Worm (Caenorhabditis elegans) whole organism, L4 larva: ENCODE data around the gene R03G8.3.
A peak's percentile ranks its signal among the peaks of the same experiment; 100 is the strongest.

Experiments used
- F37D6.2 ChIP-seq: sonication (generic microtip); optimal IDR thresholded peaks from 2 replicates; lab custom pipeline; 2016; ENCODE audit warnings: mild to moderate bottlenecking, missing genetic modification characterization, missing compliant biosample characterization
- F49E8.2 ChIP-seq: sonication (generic microtip); optimal IDR thresholded peaks from 2 replicates; lab custom pipeline; 2016; ENCODE audit warnings: missing compliant biosample characterization, mild to moderate bottlenecking, missing genetic modification characterization, borderline replicate concordance
- T26A8.4 ChIP-seq: fragments of 200-800 bp; sonication (Bioruptor generic); IDR thresholded peaks from 2 replicates; pipeline ENCODE4 v1.3.6; 2022; ENCODE audit warnings: missing genetic modification characterization, missing compliant biosample characterization
- Y105C5A.15 ChIP-seq: fragments of 200-800 bp; sonication (Bioruptor generic); IDR thresholded peaks from 2 replicates; pipeline ENCODE4 v1.3.6; 2022; ENCODE audit warnings: missing genetic modification characterization, missing compliant biosample characterization
- Y48G9A.11 ChIP-seq: fragments of 200-800 bp; sonication (Bioruptor generic); IDR thresholded peaks from 2 replicates; pipeline ENCODE4 v1.3.6; 2022; ENCODE audit warnings: missing genetic modification reagents, missing genetic modification characterization, missing compliant biosample characterization
- Y75B8A.6 ChIP-seq: fragments of 200-800 bp; sonication (Bioruptor generic); IDR thresholded peaks from 2 replicates; pipeline ENCODE4 v1.3.6; 2022; ENCODE audit warnings: missing genetic modification reagents, missing genetic modification characterization, missing compliant biosample characterization
- ZK546.5 ChIP-seq, 2 experiments: sonication (generic microtip); optimal IDR thresholded peaks; 2 replicates each; lab custom pipeline; 2017; ENCODE audit warnings: missing biosample characterization in 2 of 2, missing genetic modification characterization in 2 of 2
- aha-1 ChIP-seq: fragments of 150-350 bp; peaks from one replicate; lab custom pipeline; 2014; ENCODE audit warnings: missing biosample characterization, missing genetic modification characterization
- aly-2 ChIP-seq: sonication (generic microtip); optimal IDR thresholded peaks from 2 replicates; lab custom pipeline; 2018; ENCODE audit warnings: missing biosample characterization, missing genetic modification characterization
- attf-4 ChIP-seq: sonication (generic microtip); optimal IDR thresholded peaks from 3 replicates; lab custom pipeline; 2017; ENCODE audit warnings: missing biosample characterization, missing genetic modification characterization
- ceh-32 ChIP-seq: sonication (generic microtip); optimal IDR thresholded peaks from 2 replicates; lab custom pipeline; 2016; ENCODE audit warnings: mild to moderate bottlenecking, missing genetic modification characterization, missing compliant biosample characterization; ENCODE audit not compliant: poor library complexity
- cey-2 ChIP-seq: sonication (generic microtip); optimal IDR thresholded peaks from 3 replicates; lab custom pipeline; 2017; ENCODE audit warnings: missing genetic modification characterization, mild to moderate bottlenecking, missing compliant biosample characterization, antibody characterized with exemption, borderline replicate concordance; ENCODE audit not compliant: insufficient read depth
- daf-12 ChIP-seq: fragments of 150-350 bp; optimal IDR thresholded peaks from 2 replicates; lab custom pipeline; 2014; ENCODE audit warnings: missing biosample characterization, missing genetic modification reagents, missing genetic modification characterization
- daf-19 ChIP-seq: fragments of 200-800 bp; sonication (Bioruptor generic); conservative IDR thresholded peaks from 2 replicates; pipeline ENCODE4 v1.3.6; 2022; ENCODE audit warnings: missing genetic modification characterization, missing compliant biosample characterization
- dmd-8 ChIP-seq: fragments of 200-800 bp; sonication (Bioruptor generic); IDR thresholded peaks from 2 replicates; pipeline ENCODE4 v1.3.6; 2022; ENCODE audit warnings: missing genetic modification characterization, missing compliant biosample characterization
- dmd-9 ChIP-seq: fragments of 200-800 bp; sonication (Bioruptor generic); IDR thresholded peaks from 2 replicates; pipeline ENCODE4 v1.3.6; 2022; ENCODE audit warnings: missing genetic modification reagents, missing genetic modification characterization, missing compliant biosample characterization
- duxl-1 ChIP-seq: sonication (generic microtip); optimal IDR thresholded peaks from 2 replicates; lab custom pipeline; 2016; ENCODE audit warnings: mild to moderate bottlenecking, missing genetic modification characterization, moderate library complexity, missing compliant biosample characterization; ENCODE audit not compliant: poor library complexity
- fkh-10 ChIP-seq: fragments of 150-350 bp; optimal IDR thresholded peaks from 2 replicates; lab custom pipeline; 2014; ENCODE audit warnings: missing biosample characterization, missing genetic modification reagents, missing genetic modification characterization
- fos-1 ChIP-seq: fragments of 150-350 bp; optimal IDR thresholded peaks from 2 replicates; lab custom pipeline; 2014; ENCODE audit warnings: missing biosample characterization, missing genetic modification characterization
- hlh-30 ChIP-seq: sonication (generic microtip); optimal IDR thresholded peaks from 2 replicates; lab custom pipeline; 2017; ENCODE audit warnings: antibody characterized with exemption, mild to moderate bottlenecking, missing genetic modification characterization, missing compliant biosample characterization; ENCODE audit not compliant: insufficient read depth
- hmg-1.1 ChIP-seq: fragments of 200-800 bp; sonication (Bioruptor generic); IDR thresholded peaks from 2 replicates; pipeline ENCODE4 v1.3.6; 2022; ENCODE audit warnings: missing genetic modification reagents, missing genetic modification characterization, missing compliant biosample characterization
- jun-1 ChIP-seq: fragments of 150-350 bp; optimal IDR thresholded peaks from 2 replicates; lab custom pipeline; 2014; ENCODE audit warnings: missing biosample characterization, missing genetic modification reagents, missing genetic modification characterization
- lim-7 ChIP-seq: fragments of 200-800 bp; sonication (Bioruptor generic); IDR thresholded peaks from 2 replicates; pipeline ENCODE4 v1.3.6; 2022; ENCODE audit warnings: missing genetic modification characterization, missing compliant biosample characterization
- lin-1 ChIP-seq: fragments of 200-800 bp; sonication (Bioruptor generic); IDR thresholded peaks from 2 replicates; pipeline ENCODE4 v1.3.6; 2022; ENCODE audit warnings: missing genetic modification reagents, missing genetic modification characterization, missing compliant biosample characterization
- lin-13 ChIP-seq: fragments of 150-350 bp; optimal IDR thresholded peaks from 2 replicates; lab custom pipeline; 2014; ENCODE audit warnings: missing biosample characterization, missing genetic modification reagents, missing genetic modification characterization
- lin-38 ChIP-seq: fragments of 200-800 bp; sonication (Bioruptor generic); IDR thresholded peaks from 2 replicates; pipeline ENCODE4 v1.3.6; 2022; ENCODE audit warnings: missing genetic modification reagents, missing genetic modification characterization, missing compliant biosample characterization
- lin-39 ChIP-seq: fragments of 150-350 bp; optimal IDR thresholded peaks from 2 replicates; lab custom pipeline; 2014; ENCODE audit warnings: missing biosample characterization, missing genetic modification reagents, missing genetic modification characterization
- mdt-29 ChIP-seq: fragments of 200-800 bp; sonication (Bioruptor generic); IDR thresholded peaks from 2 replicates; pipeline ENCODE4 v1.3.6; 2022; ENCODE audit warnings: missing genetic modification reagents, missing genetic modification characterization, missing compliant biosample characterization
- mep-1 ChIP-seq: fragments of 150-350 bp; sonication (generic microtip); optimal IDR thresholded peaks from 3 replicates; lab custom pipeline; 2014; ENCODE audit warnings: missing biosample characterization, missing genetic modification characterization
- mxl-3 ChIP-seq: fragments of 200-800 bp; sonication (Bioruptor generic); optimal IDR thresholded peaks from 2 replicates; lab custom pipeline; 2018; ENCODE audit warnings: mild to moderate bottlenecking, missing genetic modification characterization, missing compliant biosample characterization
- nhr-10 ChIP-seq: fragments of 150-350 bp; optimal IDR thresholded peaks from 2 replicates; lab custom pipeline; 2014; ENCODE audit warnings: missing biosample characterization, missing genetic modification characterization
- nhr-11 ChIP-seq: fragments of 150-350 bp; optimal IDR thresholded peaks from 2 replicates; lab custom pipeline; 2014; ENCODE audit warnings: missing biosample characterization, missing genetic modification characterization
- nhr-111 ChIP-seq: fragments of 200-800 bp; sonication (Bioruptor generic); optimal IDR thresholded peaks from 2 replicates; lab custom pipeline; 2018; ENCODE audit warnings: mild to moderate bottlenecking, missing genetic modification characterization, missing compliant biosample characterization
- nhr-25 ChIP-seq: sonication (generic microtip); optimal IDR thresholded peaks from 2 replicates; lab custom pipeline; 2017; ENCODE audit warnings: missing genetic modification characterization, mild to moderate bottlenecking, missing compliant biosample characterization, antibody characterized with exemption, moderate library complexity, borderline replicate concordance; ENCODE audit not compliant: insufficient read depth
- nhr-41 ChIP-seq: fragments of 200-800 bp; sonication (Bioruptor generic); IDR thresholded peaks from 2 replicates; pipeline ENCODE4 v1.3.6; 2022; ENCODE audit warnings: missing genetic modification reagents, missing genetic modification characterization, missing compliant biosample characterization
- nhr-42 ChIP-seq: fragments of 200-800 bp; sonication (Bioruptor generic); IDR thresholded peaks from 2 replicates; pipeline ENCODE4 v1.3.6; 2022; ENCODE audit warnings: missing genetic modification characterization, missing compliant biosample characterization
- nhr-48 ChIP-seq: sonication (generic microtip); optimal IDR thresholded peaks from 2 replicates; lab custom pipeline; 2016; ENCODE audit warnings: mild to moderate bottlenecking, missing genetic modification characterization, missing compliant biosample characterization
- nhr-6 ChIP-seq: fragments of 150-350 bp; optimal IDR thresholded peaks from 2 replicates; lab custom pipeline; 2014; ENCODE audit warnings: missing biosample characterization, missing genetic modification characterization
- nhr-77 ChIP-seq: fragments of 150-350 bp; optimal IDR thresholded peaks from 2 replicates; lab custom pipeline; 2014; ENCODE audit warnings: missing biosample characterization, missing genetic modification characterization
- pha-4 ChIP-seq, 2 experiments: fragments of 150-350 bp in 1 of 2; fragments of 200-800 bp in 1 of 2; sonication (Bioruptor generic) in 1 of 2; IDR thresholded peaks in 1 of 2; optimal IDR thresholded peaks in 1 of 2; 2 replicates each; pipeline versions ENCODE4 v1.3.6 to Lab custom; 2014 to 2022; ENCODE audit warnings: missing genetic modification characterization in 2 of 2, missing genetic modification reagents in 2 of 2, missing biosample characterization in 1 of 2, missing compliant biosample characterization in 1 of 2
- php-3 ChIP-seq: fragments of 200-800 bp; sonication (Bioruptor generic); IDR thresholded peaks from 2 replicates; pipeline ENCODE4 v1.3.6; 2022; ENCODE audit warnings: missing genetic modification reagents, missing genetic modification characterization, missing compliant biosample characterization
- rbr-2 ChIP-seq: sonication (generic microtip); optimal IDR thresholded peaks from 2 replicates; lab custom pipeline; 2016; ENCODE audit warnings: missing genotype, missing genetic modification characterization, missing compliant biosample characterization
- saeg-2 ChIP-seq: fragments of 200-800 bp; sonication (Bioruptor generic); IDR thresholded peaks from 2 replicates; pipeline ENCODE4 v1.3.6; 2022; ENCODE audit warnings: missing genetic modification reagents, missing genetic modification characterization, missing compliant biosample characterization
- set-16 ChIP-seq: fragments of 200-800 bp; sonication (Bioruptor generic); IDR thresholded peaks from 2 replicates; pipeline ENCODE4 v1.3.6; 2022; ENCODE audit warnings: missing genetic modification reagents, missing genetic modification characterization, missing compliant biosample characterization
- skn-1 ChIP-seq: fragments of 150-350 bp; optimal IDR thresholded peaks from 2 replicates; lab custom pipeline; 2014; ENCODE audit warnings: missing biosample characterization, missing genetic modification characterization
- spr-3 ChIP-seq: fragments of 200-800 bp; sonication (Bioruptor generic); optimal IDR thresholded peaks from 2 replicates; lab custom pipeline; 2018; ENCODE audit warnings: mild to moderate bottlenecking, missing genetic modification characterization, missing compliant biosample characterization
- tag-97 ChIP-seq: fragments of 200-800 bp; sonication (Bioruptor generic); IDR thresholded peaks from 2 replicates; pipeline ENCODE4 v1.3.6; 2022; ENCODE audit warnings: missing genetic modification characterization, missing compliant biosample characterization
- zag-1 ChIP-seq: fragments of 150-350 bp; optimal IDR thresholded peaks from 2 replicates; lab custom pipeline; 2014; ENCODE audit warnings: missing biosample characterization, missing genetic modification characterization
- zfp-3 ChIP-seq: fragments of 200-800 bp; sonication (Bioruptor generic); conservative IDR thresholded peaks from 2 replicates; pipeline ENCODE4 v1.3.6; 2022; ENCODE audit warnings: missing genetic modification reagents, missing genetic modification characterization, missing compliant biosample characterization
- zip-11 ChIP-seq: fragments of 200-800 bp; sonication (Bioruptor generic); IDR thresholded peaks from 2 replicates; pipeline ENCODE4 v1.3.6; 2022; ENCODE audit warnings: missing genetic modification characterization, missing compliant biosample characterization
- ztf-7 ChIP-seq: fragments of 150-350 bp; optimal IDR thresholded peaks from 2 replicates; lab custom pipeline; 2014; ENCODE audit warnings: missing biosample characterization, missing genetic modification characterization

The R03G8.3 gene

ce11 chrX:13106177-13106761, 15.5 kb downstream of the R03G8.3 start (continued):
- TF ChIP-seq nhr-77 (tag; lab: Kevin White, UChicago) (no peak), F49E8.2 (no peak), attf-4 (tag; lab: Kevin White, UChicago) (no peak), Y75B8A.6 (GFP tag; lab: Robert Waterston, UW) (no peak), duxl-1 (no peak), lin-38 (GFP tag; lab: Robert Waterston, UW) (no peak), lin-39 (tag; lab: Kevin White, UChicago) (no peak), zip-11 (GFP tag; lab: Robert Waterston, UW) (no peak), zag-1 (no peak), daf-19 (GFP tag; lab: Robert Waterston, UW) (no peak), skn-1 (tag; lab: Kevin White, UChicago) (no peak), F37D6.2 (tag; lab: Kevin White, UChicago) (no peak), nhr-111 (GFP tag; lab: Kevin White, UChicago) (no peak), nhr-42 (GFP tag; lab: Robert Waterston, UW) (no peak), pha-4 (GFP tag; IDR thresholded peaks at IDR 0.05; lab: Robert Waterston, UW) (no peak), pha-4 (tag; optimal IDR thresholded peaks at IDR 0.05; lab: Kevin White, UChicago) (no peak), Y48G9A.11 (GFP tag; lab: Robert Waterston, UW) (no peak), hmg-1.1 (GFP tag; lab: Robert Waterston, UW) (no peak), fkh-10 (GFP tag; lab: Kevin White, UChicago) (no peak), jun-1 (tag; lab: Kevin White, UChicago) (no peak), nhr-41 (GFP tag; lab: Robert Waterston, UW) (no peak), mxl-3 (no peak), lin-13 (GFP tag; lab: Kevin White, UChicago) (no peak), mep-1 (no peak), ZK546.5 (tag; optimal IDR thresholded peaks at IDR 0.05; lab: Kevin White, UChicago) (no peak), nhr-10 (peak; percentile 43), nhr-11 (tag; lab: Kevin White, UChicago) (peak; percentile 49), ceh-32 (tag; lab: Kevin White, UChicago) (no peak), dmd-9 (GFP tag; lab: Robert Waterston, UW) (no peak), cey-2 (tag; lab: Kevin White, UChicago) (no peak), daf-12 (tag; lab: Kevin White, UChicago) (no peak), nhr-48 (tag; lab: Kevin White, UChicago) (peak; percentile 11), spr-3 (GFP tag; lab: Kevin White, UChicago) (no peak), lim-7 (no peak), nhr-6 (tag; lab: Kevin White, UChicago) (no peak), fos-1 (tag; lab: Kevin White, UChicago) (no peak), mdt-29 (GFP tag; lab: Robert Waterston, UW) (0 out of 2 replicates have a peak, but pooled peaks have one; percentile 43), hlh-30 (tag; lab: Kevin White, UChicago) (peak; percentile 72), aha-1 (tag; lab: Kevin White, UChicago) (peak; percentile 75), lin-1 (no peak), dmd-8 (GFP tag; lab: Robert Waterston, UW) (no peak), tag-97 (no peak), aly-2 (tag; lab: Kevin White, UChicago) (no peak), Y105C5A.15 (GFP tag; lab: Robert Waterston, UW) (no peak), rbr-2 (tag; lab: Kevin White, UChicago) (no peak), nhr-25 (tag; lab: Kevin White, UChicago) (no peak), T26A8.4 (GFP tag; lab: Robert Waterston, UW) (no peak; the same call in 1 of the 2 replicates), saeg-2 (GFP tag; lab: Robert Waterston, UW) (no peak), set-16 (no peak), php-3 (GFP tag; lab: Robert Waterston, UW) (peak; percentile 25; the same call in 1 of the 2 replicates), zfp-3 (GFP tag; lab: Robert Waterston, UW) (no peak), ztf-7 (tag; lab: Kevin White, UChicago) (no peak)
